Worm (Caenorhabditis elegans) whole organism, L3 larva: Measurements from ENCODE around the gene ZK1010.10.

ENCODE experiments used
- ceh-28 ChIP-seq: fragments of 150-350 bp; optimal IDR thresholded peaks from 2 replicates; lab custom pipeline; 2014; ENCODE audit warnings: missing biosample characterization, missing genetic modification reagents, missing genetic modification characterization
- elt-3 ChIP-seq, 3 experiments: fragments of 150-350 bp in 1 of 3; sonication (generic microtip) in 2 of 3; optimal IDR thresholded peaks; 2 replicates in 2 of 3; 4 replicates in 1 of 3; lab custom pipeline; 2014 to 2017; ENCODE audit warnings: missing biosample characterization in 3 of 3, missing genetic modification characterization in 3 of 3
- mml-1 ChIP-seq: fragments of 150-350 bp; sonication (generic microtip); optimal IDR thresholded peaks from 3 replicates; lab custom pipeline; 2014; ENCODE audit warnings: missing biosample characterization, missing genetic modification characterization
- nhr-28 ChIP-seq: fragments of 150-350 bp; optimal IDR thresholded peaks from 2 replicates; lab custom pipeline; 2014; ENCODE audit warnings: missing biosample characterization, missing genetic modification characterization

- no peak for TF ChIP-seq elt-3 (tag; optimal IDR thresholded peaks at IDR 0.05; lab: Kevin White, UChicago)
- TF ChIP-seq mml-1: no peak
- TF ChIP-seq nhr-28 (tag; lab: Kevin White, UChicago): no peak
- TF ChIP-seq ceh-28 (tag; lab: Kevin White, UChicago): no peak
These were observed 29.8 kb upstream of the ZK1010.10 start, which contains the start of gene bckd-1A for ce11 chrIII:12972398-12972797.
